Worm (Caenorhabditis elegans) whole organism, L4/young adult: ENCODE results near the gene T22D1.5.

Experiments used
- W03F9.2 ChIP-seq: fragments of 150-350 bp; optimal IDR thresholded peaks from 2 replicates; lab custom pipeline; 2014; ENCODE audit warnings: missing biosample characterization, missing genetic modification characterization
- dao-5 ChIP-seq: sonication (generic microtip); optimal IDR thresholded peaks from 2 replicates; lab custom pipeline; 2016; ENCODE audit warnings: missing genotype, missing genetic modification characterization, moderate library complexity, missing compliant biosample characterization
- him-1 ChIP-seq: sonication (generic microtip); optimal IDR thresholded peaks from 2 replicates; lab custom pipeline; 2016; ENCODE audit warnings: missing genotype, missing genetic modification reagents, missing genetic modification characterization, missing compliant biosample characterization

- TF ChIP-seq him-1 (tag; lab: Kevin White, UChicago) (peak; percentile 13), W03F9.2 (tag; lab: Kevin White, UChicago) (no peak), dao-5 (tag; lab: Kevin White, UChicago) (no peak)
Observed at ce11 chrIV:6881183-6881582, 22.6 kb upstream of the T22D1.5 start.
